Worm (Caenorhabditis elegans) whole organism, L4 larva: Measurements from ENCODE around the gene ugt-54.

Source experiments
- attf-4 ChIP-seq: sonication (generic microtip); optimal IDR thresholded peaks from 3 replicates; lab custom pipeline; 2017; ENCODE audit warnings: missing biosample characterization, missing genetic modification characterization
- dmd-8 ChIP-seq: fragments of 200-800 bp; sonication (Bioruptor generic); IDR thresholded peaks from 2 replicates; pipeline ENCODE4 v1.3.6; 2022; ENCODE audit warnings: missing genetic modification characterization, missing compliant biosample characterization
- dve-1 ChIP-seq: sonication (generic microtip); optimal IDR thresholded peaks from 2 replicates; lab custom pipeline; 2017; ENCODE audit warnings: antibody characterized with exemption, mild to moderate bottlenecking, missing genetic modification characterization, missing compliant biosample characterization; ENCODE audit not compliant: insufficient read depth
- hmg-1.1 ChIP-seq: fragments of 200-800 bp; sonication (Bioruptor generic); IDR thresholded peaks from 2 replicates; pipeline ENCODE4 v1.3.6; 2022; ENCODE audit warnings: missing genetic modification reagents, missing genetic modification characterization, missing compliant biosample characterization
- lin-39 ChIP-seq: fragments of 150-350 bp; optimal IDR thresholded peaks from 2 replicates; lab custom pipeline; 2014; ENCODE audit warnings: missing biosample characterization, missing genetic modification reagents, missing genetic modification characterization

DNA sequence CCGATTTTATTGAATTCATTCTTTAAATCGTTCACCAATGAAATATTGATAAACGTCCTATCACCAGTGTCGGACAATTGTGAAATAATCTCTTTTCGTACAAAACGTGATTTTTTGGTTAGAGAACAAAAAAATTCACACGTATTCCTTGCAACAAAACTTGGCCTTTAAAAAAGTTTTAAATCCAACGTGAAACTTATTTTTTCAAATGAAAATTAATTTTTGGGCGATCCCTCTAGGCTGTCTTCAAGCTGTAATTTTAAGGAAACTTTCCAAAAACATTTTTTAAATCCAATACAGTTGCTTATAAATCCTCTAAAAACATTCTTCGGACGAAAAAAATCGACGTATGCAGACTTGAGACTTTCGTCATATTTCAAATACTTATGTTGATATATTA, 6.8 kb upstream of the ugt-54 start, which contains the start of gene T25B9.5:
- no peak for TF ChIP-seq dmd-8 (GFP tag; lab: Robert Waterston, UW)
- TF ChIP-seq lin-39 (tag; lab: Kevin White, UChicago) = no peak
- no peak for TF ChIP-seq attf-4 (tag; lab: Kevin White, UChicago)
- no peak for TF ChIP-seq dve-1 (tag; lab: Kevin White, UChicago)
- TF ChIP-seq hmg-1.1 = no peak
